Worm (Caenorhabditis elegans): ENCODE data around the gene eef-1G.

Gene eef-1G

DNA sequence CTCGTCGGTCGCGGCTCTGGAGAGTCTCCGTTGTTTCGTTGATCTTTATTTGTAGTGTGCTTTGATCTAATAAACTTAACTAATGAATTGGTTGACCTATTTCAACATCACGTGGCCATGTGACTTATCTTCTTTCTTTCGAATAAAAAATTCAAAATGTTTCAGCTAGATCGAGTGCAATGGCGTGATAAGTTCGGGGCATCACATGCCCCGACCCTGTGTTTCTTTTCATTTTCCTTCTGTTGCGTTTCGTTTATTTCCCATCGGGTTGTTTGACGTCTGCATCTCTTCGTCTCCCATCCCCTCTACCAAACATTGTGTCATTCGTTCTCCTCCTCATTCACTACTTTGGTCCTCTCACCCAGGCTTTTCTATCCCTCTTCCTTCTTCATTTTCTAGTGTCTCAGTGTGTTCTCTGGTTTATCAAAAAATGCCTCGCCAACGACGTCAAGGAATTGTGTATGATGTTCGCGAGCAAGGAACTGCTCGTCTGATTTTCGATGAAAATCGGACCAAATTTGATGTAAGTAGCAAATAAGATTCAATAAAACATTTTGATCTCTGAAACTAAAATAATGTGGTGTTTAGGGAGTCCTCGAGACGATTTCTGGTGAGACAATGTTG lies 13.8 kb upstream of the eef-1G start, which contains the start of gene F17C11.4 (continued):
- TF ChIP-seq Y67H2A.10 (GFP tag; conservative IDR thresholded peaks at IDR 0.05), result no peak

- TF ChIP-seq ekl-4 (GFP tag; IDR thresholded peaks at IDR 0.05) (peak; percentile 70), sea-2 (GFP tag; IDR thresholded peaks at IDR 0.05) (no peak), hlh-26 (GFP tag; conservative IDR thresholded peaks at IDR 0.05) (no peak), F10E7.11 (tag; optimal IDR thresholded peaks at IDR 0.05) (no peak), ceh-91 (GFP tag; IDR thresholded peaks at IDR 0.05) (no peak), snpc-4 (GFP tag; optimal IDR thresholded peaks at IDR 0.05) (no peak), snpc-4 (tag; optimal IDR thresholded peaks at IDR 0.05) (no peak), tlf-1 (GFP tag; optimal IDR thresholded peaks at IDR 0.05) (no peak), him-1 (tag; optimal IDR thresholded peaks at IDR 0.05) (no peak), efl-1 (GFP tag; optimal IDR thresholded peaks at IDR 0.05) (no peak), ceh-79 (tag; optimal IDR thresholded peaks at IDR 0.05) (no peak), egl-18 (GFP tag; IDR thresholded peaks at IDR 0.05) (no peak), B0336.3 (GFP tag; IDR thresholded peaks at IDR 0.05) (peak; percentile 82), B0035.1 (tag; optimal IDR thresholded peaks at IDR 0.05) (no peak), lin-35 (GFP tag; optimal IDR thresholded peaks at IDR 0.05) (peak in 1 of 3 experiments; percentile 65), dpff-1 (tag; optimal IDR thresholded peaks at IDR 0.05) (no peak), ztf-3 (GFP tag; optimal IDR thresholded peaks at IDR 0.05) (no peak), rec-8 (tag; optimal IDR thresholded peaks at IDR 0.05) (no peak), unc-62 (GFP tag; optimal IDR thresholded peaks at IDR 0.05) (no peak), rpc-1 (optimal IDR thresholded peaks at IDR 0.05) (no peak), rpc-1 (tag; optimal IDR thresholded peaks at IDR 0.05) (no peak), ztf-22 (GFP tag; optimal IDR thresholded peaks at IDR 0.05) (no peak), madf-8 (GFP tag; conservative IDR thresholded peaks at IDR 0.05) (no peak), ets-4 (GFP tag; optimal IDR thresholded peaks at IDR 0.05) (no peak), nhr-120 (GFP tag; IDR thresholded peaks at IDR 0.05) (no peak), ccch-3 (GFP tag; optimal IDR thresholded peaks at IDR 0.05) (no peak), fkh-3 (tag; optimal IDR thresholded peaks at IDR 0.05) (no peak), lin-26 (GFP tag; IDR thresholded peaks at IDR 0.05) (no peak; the same call in 1 of the 2 replicates), Y53F4B.3 (GFP tag; IDR thresholded peaks at IDR 0.05) (no peak), gei-17 (GFP tag; optimal IDR thresholded peaks at IDR 0.05) (peak; percentile 43), nhr-179 (tag; optimal IDR thresholded peaks at IDR 0.05) (no peak), F57A8.1 (GFP tag; optimal IDR thresholded peaks at IDR 0.05) (no peak), F57C9.4 (tag; optimal IDR thresholded peaks at IDR 0.05) (no peak), Y95B8A.8 (GFP tag; IDR thresholded peaks at IDR 0.05) (no peak), ztf-18 (tag; optimal IDR thresholded peaks at IDR 0.05) (no peak), egl-44 (GFP tag; IDR thresholded peaks at IDR 0.05) (no peak), ama-1 (optimal IDR thresholded peaks at IDR 0.05) (peak; percentile 79), ama-1 (GFP tag; optimal IDR thresholded peaks at IDR 0.05) (peak in 1 of 2 experiments; percentile 33), sdz-38 (tag; optimal IDR thresholded peaks at IDR 0.05) (no peak), F39B2.1 (GFP tag; IDR thresholded peaks at IDR 0.05) (no peak), xnd-1 (tag; optimal IDR thresholded peaks at IDR 0.05) (no peak), tbx-9 (tag; optimal IDR thresholded peaks at IDR 0.05; ENCODE audit: borderline replicate concordance) (no peak), F49E8.2 (tag; optimal IDR thresholded peaks at IDR 0.05; ENCODE audit: insufficient read depth) (no peak), nhr-27 (tag; optimal IDR thresholded peaks at IDR 0.05) (no peak), T07F8.4 (tag; optimal IDR thresholded peaks at IDR 0.05) (no peak), Y53G8AR.9 (GFP tag; conservative IDR thresholded peaks at IDR 0.05) (peak; percentile 74)
Measured at ce11 chrV:10953471-10954155, 11.9 kb upstream of the eef-1G start.

All from whole organism, young adult.